Fruit fly (Drosophila melanogaster): ENCODE data around the gene CG7742.
A peak's percentile ranks its signal among the peaks of the same experiment; 100 is the strongest.

CG7742 gene

dm6 chr2L:5225547-5226213, 10.8 kb upstream of the CG7742 start (continued):
- TF ChIP-seq CG31627 (GFP tag; optimal IDR thresholded peaks at IDR 0.05) (peak; percentile 53), Sox102F (GFP tag; optimal IDR thresholded peaks at IDR 0.05) (peak; percentile 6), CG4318 (GFP tag; optimal IDR thresholded peaks at IDR 0.05) (peak; percentile 26), fd59A (GFP tag; optimal IDR thresholded peaks at IDR 0.05) (no peak), CG15336 (GFP tag; IDR thresholded peaks at IDR 0.05) (peak; percentile 84), CG6163 (GFP tag; IDR thresholded peaks at IDR 0.05) (peak; percentile 66; the same call in 2 of the 3 replicates), CG1621 (tag; optimal IDR thresholded peaks at IDR 0.05) (no peak), Eip93F (GFP tag; optimal IDR thresholded peaks at IDR 0.05) (no peak)

DNA sequence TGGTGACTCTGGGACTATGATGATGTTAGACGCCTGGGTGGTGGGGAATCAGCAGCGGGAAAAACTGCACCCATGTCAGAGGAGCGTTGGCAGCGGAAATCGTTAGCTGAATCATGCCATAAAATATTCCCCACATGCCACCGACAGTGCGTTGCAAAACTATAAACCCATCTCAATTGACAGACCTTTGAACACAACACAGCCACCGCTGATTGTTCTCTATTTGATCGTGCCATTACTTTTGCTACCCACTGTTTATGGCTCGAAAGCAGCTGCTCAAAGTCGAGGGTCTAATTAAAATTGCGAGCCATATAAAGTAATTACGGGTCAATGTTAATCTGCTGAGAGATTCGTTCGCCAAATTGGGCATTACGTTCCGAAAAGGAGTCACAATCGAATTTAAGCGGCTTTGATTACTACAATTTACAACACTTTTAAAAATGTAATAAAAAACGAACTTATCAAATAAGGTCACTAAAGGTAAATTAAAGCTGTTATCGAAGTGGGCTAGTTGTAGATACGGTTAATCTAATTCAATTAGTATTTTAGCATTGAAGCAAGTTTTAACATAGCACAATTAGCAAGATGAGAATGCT, 9.9 kb upstream of the CG7742 start:
- TF ChIP-seq eg (GFP tag; IDR thresholded peaks at IDR 0.05): 0 out of 3 replicates have a peak, but pooled peaks have one; percentile 18
- 0 out of 2 replicates have a peak, but pooled peaks have one; percentile 19 for TF ChIP-seq CG11294 (GFP tag; IDR thresholded peaks at IDR 0.05)
- TF ChIP-seq fd85E (GFP tag; optimal IDR thresholded peaks at IDR 0.05): no peak

DNA sequence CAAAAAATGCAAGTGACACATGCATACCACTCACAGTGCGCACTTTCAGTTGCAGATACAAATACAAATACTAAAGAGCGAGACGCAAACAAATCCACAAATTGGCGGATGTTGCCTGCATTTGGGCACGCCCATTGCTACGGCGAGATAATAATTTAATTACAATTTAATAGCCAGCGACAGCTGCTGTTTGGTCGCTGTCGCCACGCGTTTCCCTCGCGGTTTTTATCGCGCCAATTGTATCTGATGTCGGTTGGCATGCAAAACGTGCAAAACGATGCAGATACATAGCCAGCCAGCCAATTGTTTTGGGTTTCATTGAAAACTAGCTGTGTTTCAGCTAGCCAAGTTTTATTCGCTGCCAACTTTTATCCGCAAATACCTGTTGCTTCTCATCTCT, 8.4 kb upstream of the CG7742 start:
- TF ChIP-seq CG34406 (GFP tag; optimal IDR thresholded peaks at IDR 0.05) (no peak), CG6163 (GFP tag; IDR thresholded peaks at IDR 0.05) (no peak), dac (GFP tag; optimal IDR thresholded peaks at IDR 0.05) (no peak), Lpt (GFP tag; optimal IDR thresholded peaks at IDR 0.05) (no peak), spab (GFP tag; optimal IDR thresholded peaks at IDR 0.05) (no peak), pdm3 (GFP tag; optimal IDR thresholded peaks at IDR 0.05) (no peak), net (GFP tag; optimal IDR thresholded peaks at IDR 0.05) (no peak), Sox14 (GFP tag; optimal IDR thresholded peaks at IDR 0.05) (no peak), CG10669 (GFP tag; optimal IDR thresholded peaks at IDR 0.05) (no peak), Sox15 (GFP tag; optimal IDR thresholded peaks at IDR 0.05) (no peak)

dm6 chr2L:5216442-5216841, 1.6 kb upstream of the CG7742 start, which contains the start of the genes CG14034 and TpnC25D:
TSS of gene CG14034 (minus strand) at chr2L:5216542.
TSS of gene TpnC25D (plus strand) at chr2L:5216701.
- TF ChIP-seq salr (GFP tag; optimal IDR thresholded peaks at IDR 0.05) (no peak), Hr39 (GFP tag; optimal IDR thresholded peaks at IDR 0.05) (no peak), CG7368 (GFP tag; optimal IDR thresholded peaks at IDR 0.05) (no peak), CG6792 (GFP tag; optimal IDR thresholded peaks at IDR 0.05) (no peak), CG6854 (GFP tag; optimal IDR thresholded peaks at IDR 0.05) (no peak), CG1621 (tag; optimal IDR thresholded peaks at IDR 0.05) (no peak), Sox102F (GFP tag; optimal IDR thresholded peaks at IDR 0.05) (no peak), Eip78C (GFP tag) (no peak), eg (GFP tag; IDR thresholded peaks at IDR 0.05) (no peak), fd59A (GFP tag; optimal IDR thresholded peaks at IDR 0.05) (no peak), CG10631 (GFP tag; optimal IDR thresholded peaks at IDR 0.05) (no peak), svp (GFP tag) (no peak), CG8119 (GFP tag; IDR thresholded peaks at IDR 0.05) (no peak), Met (GFP tag; optimal IDR thresholded peaks at IDR 0.05) (no peak), Gug (GFP tag; IDR thresholded peaks at IDR 0.05) (no peak), spab (GFP tag; optimal IDR thresholded peaks at IDR 0.05) (no peak), topi (GFP tag; optimal IDR thresholded peaks at IDR 0.05) (no peak), CG32006 (GFP tag; optimal IDR thresholded peaks at IDR 0.05) (no peak), CG11294 (GFP tag; IDR thresholded peaks at IDR 0.05) (no peak), fd85E (GFP tag; optimal IDR thresholded peaks at IDR 0.05) (no peak)

DNA sequence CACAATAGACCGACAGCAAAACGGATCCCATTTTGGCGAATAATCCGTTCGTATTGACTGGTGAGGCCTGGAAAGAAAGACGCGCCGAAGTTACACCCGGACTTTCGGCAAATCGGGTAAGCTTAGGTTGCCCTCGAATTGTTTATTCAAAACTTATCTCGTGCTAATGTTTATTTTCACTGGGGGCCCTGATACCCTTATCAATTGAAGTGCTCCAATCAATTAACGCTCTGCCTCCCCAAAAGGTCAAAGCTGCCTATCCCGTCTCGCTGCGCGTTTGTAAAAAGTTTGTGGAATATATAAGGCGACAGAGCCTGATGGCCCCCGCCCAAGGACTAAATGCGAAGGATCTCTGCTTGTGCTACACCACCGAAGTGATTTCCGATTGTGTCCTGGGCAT, 3.9 kb downstream of the CG7742 start:
- TF ChIP-seq Sox15 (GFP tag; optimal IDR thresholded peaks at IDR 0.05) (no peak), svp (GFP tag) (peak; percentile 79), fd85E (GFP tag; optimal IDR thresholded peaks at IDR 0.05) (no peak), CG9139 (GFP tag; optimal IDR thresholded peaks at IDR 0.05) (no peak), fkh (GFP tag; optimal IDR thresholded peaks at IDR 0.05) (no peak), Smox (GFP tag; optimal IDR thresholded peaks at IDR 0.05) (no peak)

All from whole organism, prepupa.